Fruit fly (Drosophila melanogaster) whole organism, embryonic: ENCODE measurements around the gene CG10311.

Source experiments
- Atf-2 ChIP-seq: fragments of 200-800 bp; sonication (Bioruptor generic); optimal IDR thresholded peaks from 2 replicates; lab custom pipeline; 2016; ENCODE audit warnings: missing biosample characterization, missing genetic modification characterization
- Atf3 ChIP-seq: fragments of 200-800 bp; sonication (Bioruptor generic); optimal IDR thresholded peaks from 3 replicates; lab custom pipeline; 2016; ENCODE audit warnings: missing biosample characterization, missing genetic modification characterization
- CG10959 ChIP-seq: fragments of 200-800 bp; sonication (Bioruptor generic); IDR thresholded peaks from 2 replicates; pipeline ENCODE4 v1.3.6; 2022; ENCODE audit warnings: missing biosample characterization, missing genetic modification characterization
- CG10979 ChIP-seq: fragments of 200-800 bp; sonication (Bioruptor generic); optimal IDR thresholded peaks from 2 replicates; lab custom pipeline; 2018; ENCODE audit warnings: missing biosample characterization, mild to moderate bottlenecking, missing genetic modification characterization, moderate library complexity
- CG12219 ChIP-seq: fragments of 200-800 bp; sonication (Bioruptor generic); optimal IDR thresholded peaks from 3 replicates; lab custom pipeline; 2018; ENCODE audit warnings: missing biosample characterization, mild to moderate bottlenecking, missing genetic modification characterization
- CG1233 ChIP-seq: fragments of 200-800 bp; sonication (Bioruptor generic); optimal IDR thresholded peaks from 4 replicates; lab custom pipeline; 2018; ENCODE audit warnings: missing biosample characterization, mild to moderate bottlenecking, missing genetic modification characterization
- CG13894 ChIP-seq: fragments of 200-800 bp; sonication (Bioruptor generic); optimal IDR thresholded peaks from 3 replicates; lab custom pipeline; 2018; ENCODE audit warnings: missing biosample characterization, mild to moderate bottlenecking, missing genetic modification characterization, moderate library complexity
- CG1603 ChIP-seq: fragments of 200-800 bp; sonication (Bioruptor generic); optimal IDR thresholded peaks from 2 replicates; lab custom pipeline; 2019; ENCODE audit warnings: missing biosample characterization, mild to moderate bottlenecking, missing genetic modification characterization, moderate library complexity
- CG17385 ChIP-seq: fragments of 200-800 bp; sonication (Bioruptor generic); optimal IDR thresholded peaks from 3 replicates; lab custom pipeline; 2018; ENCODE audit warnings: missing biosample characterization, mild to moderate bottlenecking, missing genetic modification characterization
- CG30431 ChIP-seq: fragments of 200-800 bp; sonication (Bioruptor generic); optimal IDR thresholded peaks from 2 replicates; lab custom pipeline; 2017; ENCODE audit warnings: missing biosample characterization, missing genetic modification characterization
- CG31441 ChIP-seq: fragments of 200-800 bp; sonication (Bioruptor generic); IDR thresholded peaks from 2 replicates; pipeline ENCODE4 v1.3.6; 2022; ENCODE audit warnings: missing biosample characterization, missing genetic modification characterization
- CG33557 ChIP-seq: fragments of 200-800 bp; sonication (Bioruptor generic); optimal IDR thresholded peaks from 2 replicates; lab custom pipeline; 2019; ENCODE audit warnings: missing biosample characterization, mild to moderate bottlenecking, missing genetic modification characterization, moderate library complexity
- CG4360 ChIP-seq: fragments of 200-800 bp; sonication (Bioruptor generic); IDR thresholded peaks from 2 replicates; pipeline ENCODE4 v1.3.6; 2022; ENCODE audit warnings: missing biosample characterization, missing genetic modification characterization
- CG4707 ChIP-seq: fragments of 200-800 bp; sonication (Bioruptor generic); optimal IDR thresholded peaks from 2 replicates; lab custom pipeline; 2018; ENCODE audit warnings: missing biosample characterization, mild to moderate bottlenecking, missing genetic modification characterization, moderate library complexity
- CG5245 ChIP-seq: fragments of 200-800 bp; sonication (Bioruptor generic); optimal IDR thresholded peaks from 3 replicates; lab custom pipeline; 2016; ENCODE audit warnings: missing biosample characterization, missing genetic modification characterization
- CG6683 ChIP-seq: fragments of 200-800 bp; sonication (Bioruptor generic); optimal IDR thresholded peaks from 2 replicates; lab custom pipeline; 2017; ENCODE audit warnings: missing biosample characterization, mild to moderate bottlenecking, missing genetic modification characterization, missing genetic modification reagents
- CG6813 ChIP-seq: fragments of 200-800 bp; sonication (Bioruptor generic); optimal IDR thresholded peaks from 2 replicates; lab custom pipeline; 2017; ENCODE audit warnings: missing biosample characterization, missing genetic modification characterization, mild to moderate bottlenecking, moderate library complexity, missing genetic modification reagents
- CG7987 ChIP-seq: fragments of 200-800 bp; sonication (Bioruptor generic); optimal IDR thresholded peaks from 2 replicates; lab custom pipeline; 2018; ENCODE audit warnings: missing biosample characterization, mild to moderate bottlenecking, missing genetic modification characterization, moderate library complexity
- CG8290 ChIP-seq, 3 experiments: fragments of 200-800 bp; sonication (Bioruptor generic); optimal IDR thresholded peaks; 2 replicates each; lab custom pipeline; 2016 to 2019; ENCODE audit warnings: missing biosample characterization in 3 of 3, missing genetic modification characterization in 3 of 3, mild to moderate bottlenecking in 2 of 3, moderate library complexity in 1 of 3
- CG8765 ChIP-seq: fragments of 200-800 bp; sonication (Bioruptor generic); IDR thresholded peaks from 2 replicates; pipeline ENCODE4 v1.3.6; 2022; ENCODE audit warnings: missing biosample characterization, missing genetic modification characterization
- CG9817 ChIP-seq: fragments of 200-800 bp; sonication (Bioruptor generic); optimal IDR thresholded peaks from 2 replicates; lab custom pipeline; 2018; ENCODE audit warnings: missing biosample characterization, mild to moderate bottlenecking, missing genetic modification characterization, moderate library complexity
- Camta ChIP-seq: fragments of 200-800 bp; sonication (Bioruptor generic); optimal IDR thresholded peaks from 2 replicates; lab custom pipeline; 2016; ENCODE audit warnings: missing biosample characterization, missing genetic modification characterization
- Doc2 ChIP-seq: fragments of 200-800 bp; sonication (Bioruptor generic); IDR thresholded peaks from 2 replicates; pipeline ENCODE4 v1.3.6; 2022; ENCODE audit warnings: missing biosample characterization, missing genetic modification characterization
- Eip74EF ChIP-seq, 2 experiments: fragments of 200-800 bp in 1 of 2; fragments of >200 bp in 1 of 2; sonication (Bioruptor generic) in 1 of 2; optimal IDR thresholded peaks; 2 replicates each; lab custom pipeline; 2017 to 2019; ENCODE audit warnings: missing biosample characterization in 2 of 2, missing genetic modification characterization in 2 of 2, mild to moderate bottlenecking in 1 of 2, moderate library complexity in 1 of 2
- Elba2 ChIP-seq: fragments of 200-800 bp; sonication (Bioruptor generic); optimal IDR thresholded peaks from 3 replicates; lab custom pipeline; 2016; ENCODE audit warnings: missing biosample characterization, missing genetic modification characterization
- Ets65A ChIP-seq: fragments of 200-800 bp; sonication (Bioruptor generic); peaks from one replicate; lab custom pipeline; 2016; ENCODE audit warnings: missing biosample characterization, missing genetic modification characterization
- HLH54F ChIP-seq: fragments of 200-800 bp; sonication (Bioruptor generic); optimal IDR thresholded peaks from 3 replicates; lab custom pipeline; 2016; ENCODE audit warnings: missing biosample characterization, missing genetic modification characterization
- Pdp1 ChIP-seq, 2 experiments: fragments of 200-800 bp; sonication (Bioruptor generic); optimal IDR thresholded peaks; 3 replicates each; lab custom pipeline; 2016; ENCODE audit warnings: missing biosample characterization in 2 of 2, missing genetic modification characterization in 2 of 2, mild to moderate bottlenecking in 1 of 2, moderate library complexity in 1 of 2
- Ravus ChIP-seq: fragments of 200-800 bp; sonication (Bioruptor generic); IDR thresholded peaks from 2 replicates; pipeline ENCODE4 v1.3.6; 2022; ENCODE audit warnings: missing biosample characterization, missing genetic modification characterization
- Rx ChIP-seq: fragments of 200-800 bp; sonication (Bioruptor generic); IDR thresholded peaks from 2 replicates; pipeline ENCODE4 v1.3.6; 2022; ENCODE audit warnings: missing biosample characterization, missing genetic modification characterization
- Spps ChIP-seq: fragments of 200-800 bp; sonication (Bioruptor generic); optimal IDR thresholded peaks from 2 replicates; lab custom pipeline; 2018; ENCODE audit warnings: missing biosample characterization, mild to moderate bottlenecking, missing genetic modification characterization
- Trl ChIP-seq, 3 experiments: fragments of >200 bp in 2 of 3; fragments of 200-800 bp in 1 of 3; sonication (Bioruptor generic) in 1 of 3; optimal IDR thresholded peaks; 2 replicates in 1 of 3; 3 replicates in 2 of 3; lab custom pipeline; 2016 to 2017; ENCODE audit warnings: missing biosample characterization in 1 of 3, missing genetic modification characterization in 1 of 3
- Vsx1 ChIP-seq: fragments of 200-800 bp; sonication (Bioruptor generic); optimal IDR thresholded peaks from 2 replicates; lab custom pipeline; 2017; ENCODE audit warnings: missing biosample characterization, mild to moderate bottlenecking, missing genetic modification characterization, missing genetic modification reagents
- abd-A ChIP-seq: fragments of 200-800 bp; sonication (Bioruptor generic); optimal IDR thresholded peaks from 3 replicates; lab custom pipeline; 2019; ENCODE audit warnings: missing biosample characterization, mild to moderate bottlenecking, missing genetic modification characterization, moderate library complexity
- croc ChIP-seq: fragments of 200-800 bp; sonication (Bioruptor generic); conservative IDR thresholded peaks from 3 replicates; pipeline ENCODE4 v1.3.6; 2022; ENCODE audit warnings: missing biosample characterization, missing genetic modification characterization
- dimm ChIP-seq: fragments of 200-800 bp; sonication (Bioruptor generic); IDR thresholded peaks from 2 replicates; pipeline ENCODE4 v1.3.6; 2022; ENCODE audit warnings: missing biosample characterization, missing genetic modification characterization
- disco-r ChIP-seq: fragments of 200-800 bp; sonication (Bioruptor generic); optimal IDR thresholded peaks from 2 replicates; lab custom pipeline; 2016; ENCODE audit warnings: missing biosample characterization, missing genetic modification characterization
- exex ChIP-seq: fragments of 200-800 bp; sonication (Bioruptor generic); optimal IDR thresholded peaks from 4 replicates; lab custom pipeline; 2018; ENCODE audit warnings: missing biosample characterization, mild to moderate bottlenecking, missing genetic modification characterization, moderate library complexity
- gce ChIP-seq: fragments of 200-800 bp; sonication (Bioruptor generic); IDR thresholded peaks from 3 replicates; pipeline ENCODE4 v1.3.6; 2022; ENCODE audit warnings: missing biosample characterization, missing genetic modification characterization
- grn ChIP-seq: fragments of 200-800 bp; sonication (Bioruptor generic); optimal IDR thresholded peaks from 3 replicates; lab custom pipeline; 2017; ENCODE audit warnings: missing biosample characterization, missing genetic modification characterization
- insv ChIP-seq, 2 experiments: fragments of 200-800 bp; sonication (Bioruptor generic); optimal IDR thresholded peaks; 3 replicates each; lab custom pipeline; 2016 to 2018; ENCODE audit warnings: missing biosample characterization in 2 of 2, missing genetic modification characterization in 2 of 2
- knrl ChIP-seq: fragments of 200-800 bp; sonication (Bioruptor generic); IDR thresholded peaks from 3 replicates; pipeline ENCODE4 v1.3.6; 2022; ENCODE audit warnings: missing biosample characterization, missing genetic modification characterization; ENCODE audit not compliant: partially characterized antibody
- lbe ChIP-seq: fragments of 200-800 bp; sonication (Bioruptor generic); optimal IDR thresholded peaks from 2 replicates; lab custom pipeline; 2016; ENCODE audit warnings: missing biosample characterization, mild to moderate bottlenecking, missing genetic modification characterization
- nerfin-2 ChIP-seq: fragments of 200-800 bp; sonication (Bioruptor generic); IDR thresholded peaks from 2 replicates; pipeline ENCODE4 v1.3.6; 2022; ENCODE audit warnings: missing biosample characterization, missing genetic modification characterization; ENCODE audit not compliant: partially characterized antibody
- sd ChIP-seq: fragments of 200-800 bp; sonication (Bioruptor generic); optimal IDR thresholded peaks from 3 replicates; lab custom pipeline; 2018; ENCODE audit warnings: missing biosample characterization, mild to moderate bottlenecking, missing genetic modification characterization, moderate library complexity
- sens ChIP-seq: fragments of 200-800 bp; sonication (Bioruptor generic); peaks from one replicate; lab custom pipeline; 2016; ENCODE audit warnings: missing biosample characterization, missing genetic modification characterization
- sna ChIP-seq: fragments of 200-800 bp; sonication (Bioruptor generic); IDR thresholded peaks from 2 replicates; pipeline ENCODE4 v1.3.6; 2022; ENCODE audit warnings: missing biosample characterization, missing genetic modification characterization; ENCODE audit not compliant: partially characterized antibody
- sr ChIP-seq: fragments of 200-800 bp; sonication (Bioruptor generic); IDR thresholded peaks from 3 replicates; pipeline ENCODE4 v1.3.6; 2022; ENCODE audit warnings: missing biosample characterization, missing genetic modification characterization
- tll ChIP-seq, 2 experiments: fragments of 200-800 bp in 1 of 2; fragments of >200 bp in 1 of 2; sonication (Bioruptor generic) in 1 of 2; optimal IDR thresholded peaks; 2 replicates each; lab custom pipeline; 2017 to 2019; ENCODE audit warnings: missing biosample characterization in 2 of 2, missing genetic modification characterization in 2 of 2, mild to moderate bottlenecking in 1 of 2, moderate library complexity in 1 of 2

Gene CG10311

dm6 chr3R:16337863-16338262, 19.0 kb downstream of the CG10311 start:
- no peak for TF ChIP-seq disco-r (GFP tag; lab: Kevin White, UChicago)
- TF ChIP-seq croc (GFP tag; lab: Robert Waterston, UW): no peak
- peak; percentile 58 for TF ChIP-seq grn (GFP tag; lab: Kevin White, UChicago)
- peak; percentile 63 for TF ChIP-seq CG13894
- TF ChIP-seq CG1233 (GFP tag; lab: Kevin White, UChicago): no peak
- TF ChIP-seq CG33557 (GFP tag; lab: Kevin White, UChicago): no peak
- TF ChIP-seq Pdp1 (GFP tag; optimal IDR thresholded peaks at IDR 0.05; lab: Kevin White, UChicago): peak in 1 of 2 experiments; percentile 20
- no peak for TF ChIP-seq sr (GFP tag; lab: Robert Waterston, UW)
- peak; percentile 41 for TF ChIP-seq sens
- no peak for TF ChIP-seq sd (tag; lab: Kevin White, UChicago)
- no peak for TF ChIP-seq tll (GFP tag; optimal IDR thresholded peaks at IDR 0.05; lab: Kevin White, UChicago)
- no peak for TF ChIP-seq CG7987
- no peak for TF ChIP-seq CG4360 (GFP tag; lab: Robert Waterston, UW)
- peak; percentile 86 for TF ChIP-seq exex
- no peak for TF ChIP-seq lbe (GFP tag; lab: Kevin White, UChicago)
- TF ChIP-seq Atf-2: no peak
- no peak for TF ChIP-seq Ets65A (GFP tag; lab: Kevin White, UChicago)
- TF ChIP-seq CG30431 (GFP tag; lab: Kevin White, UChicago): no peak
- TF ChIP-seq CG5245 (GFP tag; lab: Kevin White, UChicago): no peak
- TF ChIP-seq CG9817 (tag; lab: Kevin White, UChicago): no peak
- TF ChIP-seq abd-A: no peak

dm6 chr3R:16337053-16337385, 19.8 kb downstream of the CG10311 start:
- no peak for TF ChIP-seq Ravus (GFP tag; lab: Robert Waterston, UW)
- peak; percentile 56 for TF ChIP-seq Camta
- peak; percentile 35 for TF ChIP-seq Atf3
- peak; percentile 78 for TF ChIP-seq Spps (tag; lab: Kevin White, UChicago)
- TF ChIP-seq nerfin-2: no peak
- TF ChIP-seq Elba2 (GFP tag; lab: Kevin White, UChicago): peak; percentile 39
- peak; percentile 83 for TF ChIP-seq CG10979 (tag; lab: Kevin White, UChicago)
- peak; percentile 79 for TF ChIP-seq CG8765 (GFP tag; lab: Robert Waterston, UW)
- TF ChIP-seq CG31441 (GFP tag; lab: Robert Waterston, UW): peak; percentile 52; the same call in 1 of the 2 replicates
- TF ChIP-seq CG17385 (GFP tag; lab: Kevin White, UChicago): peak; percentile 13
- no peak for TF ChIP-seq Vsx1 (GFP tag; lab: Kevin White, UChicago)
- no peak for TF ChIP-seq knrl (GFP tag; lab: Robert Waterston, UW)
- no peak for TF ChIP-seq Eip74EF (GFP tag; optimal IDR thresholded peaks at IDR 0.05; lab: Kevin White, UChicago)
- TF ChIP-seq CG8290 (GFP tag; optimal IDR thresholded peaks at IDR 0.05; lab: Kevin White, UChicago): peak; percentile 68
- no peak for TF ChIP-seq CG8290 (tag; optimal IDR thresholded peaks at IDR 0.05; lab: Kevin White, UChicago)
- no peak for TF ChIP-seq CG4707 (GFP tag; lab: Kevin White, UChicago)
- no peak for TF ChIP-seq Trl (optimal IDR thresholded peaks at IDR 0.05; lab: Kevin White, UChicago)
- peak; percentile 65 for TF ChIP-seq Trl (GFP tag; optimal IDR thresholded peaks at IDR 0.05; lab: Kevin White, UChicago)
- no peak for TF ChIP-seq dimm (GFP tag; lab: Robert Waterston, UW)
- no peak for TF ChIP-seq disco-r (GFP tag; lab: Kevin White, UChicago)
- peak in 1 of 2 experiments; percentile 14 for TF ChIP-seq insv (GFP tag; optimal IDR thresholded peaks at IDR 0.05; lab: Kevin White, UChicago)
- peak; percentile 52 for TF ChIP-seq CG6813 (GFP tag; lab: Kevin White, UChicago)
- TF ChIP-seq Doc2: no peak
- peak; percentile 48 for TF ChIP-seq CG12219 (GFP tag; lab: Kevin White, UChicago)
- TF ChIP-seq CG1603 (tag; lab: Kevin White, UChicago): peak; percentile 86
- TF ChIP-seq CG10959 (GFP tag; lab: Robert Waterston, UW): peak; percentile 77
- peak; percentile 7 for TF ChIP-seq HLH54F (GFP tag; lab: Kevin White, UChicago)
- no peak for TF ChIP-seq sna (GFP tag; lab: Robert Waterston, UW)
- no peak for TF ChIP-seq CG6683
- TF ChIP-seq Rx (GFP tag; lab: Robert Waterston, UW): peak; percentile 46; the same call in 1 of the 2 replicates
- TF ChIP-seq gce: no peak
